Fruit fly (Drosophila melanogaster): ENCODE data around the gene CG45089.

CG45089 gene

DNA sequence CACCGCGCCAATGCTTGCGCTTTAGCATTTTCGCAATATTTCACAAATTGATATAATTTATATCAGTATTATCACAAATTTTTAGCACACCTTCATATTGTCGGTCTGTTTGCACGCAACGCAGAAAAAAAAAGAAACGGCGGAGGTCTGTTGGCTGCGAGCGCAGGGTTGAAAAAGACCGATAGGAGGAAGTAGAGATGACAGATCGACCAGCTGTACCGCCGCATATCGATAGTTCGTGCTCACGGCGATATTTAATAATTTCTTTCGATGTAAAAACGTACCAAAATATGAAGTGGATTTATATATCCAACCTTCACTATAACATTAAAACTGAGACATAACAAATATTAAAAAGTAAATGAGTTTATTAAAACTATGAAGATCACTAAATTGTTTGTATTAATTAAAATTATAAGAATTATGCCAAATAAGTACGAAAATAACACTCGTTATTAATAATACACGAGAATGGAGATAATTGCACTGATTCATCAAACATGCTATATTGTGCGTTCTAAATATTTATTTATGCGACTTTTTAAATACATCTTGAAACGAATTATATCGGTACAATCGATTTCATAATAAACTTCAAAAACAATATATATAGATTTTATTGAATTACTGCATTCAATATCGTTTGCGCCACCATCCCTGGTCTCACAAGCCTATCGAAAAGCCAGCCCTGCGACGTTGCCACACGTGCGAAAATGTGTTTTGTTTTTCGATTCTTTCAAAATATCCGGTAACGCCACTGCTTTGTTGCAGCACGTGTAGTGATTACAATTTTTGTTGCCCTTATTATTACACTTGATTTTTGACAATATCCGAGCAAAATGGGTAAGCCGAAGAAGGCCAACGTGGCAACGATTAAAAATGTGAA, 7.8 kb upstream of the CG45089 start, which contains the start of the genes RpS6 and bys (continued):
- TF ChIP-seq CG9609 (GFP tag; optimal IDR thresholded peaks at IDR 0.05) (no peak), twi (tag; optimal IDR thresholded peaks at IDR 0.05) (no peak), CG5245 (GFP tag; optimal IDR thresholded peaks at IDR 0.05) (peak; percentile 19), dpn (GFP tag; optimal IDR thresholded peaks at IDR 0.05) (peak; percentile 30 to 31), ato (GFP tag; IDR thresholded peaks at IDR 0.05; ENCODE audit: partially characterized antibody) (peak; percentile 76), CG11504 (tag; optimal IDR thresholded peaks at IDR 0.05) (peak; percentile 46), Sry-β (GFP tag; optimal IDR thresholded peaks at IDR 0.05) (peak; percentile 16), pros (GFP tag; optimal IDR thresholded peaks at IDR 0.05) (no peak), MTF-1 (GFP tag; optimal IDR thresholded peaks at IDR 0.05; ENCODE audit: borderline replicate concordance) (peak; percentile 85), CG12299 (tag; optimal IDR thresholded peaks at IDR 0.05) (no peak), CG2129 (GFP tag; IDR thresholded peaks at IDR 0.05; ENCODE audit: partially characterized antibody) (peak; percentile 74), Fer3 (tag; optimal IDR thresholded peaks at IDR 0.05) (peak; percentile 57), wek (GFP tag; optimal IDR thresholded peaks at IDR 0.05) (peak; percentile 33), HLH54F (GFP tag; optimal IDR thresholded peaks at IDR 0.05) (peak; percentile 22), CG2202 (tag; optimal IDR thresholded peaks at IDR 0.05) (peak; percentile 14), grn (GFP tag; optimal IDR thresholded peaks at IDR 0.05) (no peak), pita (GFP tag; optimal IDR thresholded peaks at IDR 0.05) (no peak), Meics (GFP tag; optimal IDR thresholded peaks at IDR 0.05) (peak; percentile 66), Hr51 (GFP tag; optimal IDR thresholded peaks at IDR 0.05) (no peak), CG6175 (GFP tag; IDR thresholded peaks at IDR 0.05) (0 out of 3 replicates have a peak, but pooled peaks have one; percentile 13), onecut (GFP tag; IDR thresholded peaks at IDR 0.05) (peak; percentile 75), mld (GFP tag; IDR thresholded peaks at IDR 0.05; ENCODE audit: partially characterized antibody) (peak; percentile 86; the same call in 2 of the 3 replicates), pfk (GFP tag; optimal IDR thresholded peaks at IDR 0.05) (peak; percentile 57), CG15601 (tag; optimal IDR thresholded peaks at IDR 0.05) (peak; percentile 10), CG9437 (GFP tag; optimal IDR thresholded peaks at IDR 0.05) (peak; percentile 63), Optix (GFP tag; IDR thresholded peaks at IDR 0.05) (0 out of 3 replicates have a peak, but pooled peaks have one; percentile 32), sisA (GFP tag; IDR thresholded peaks at IDR 0.05) (0 out of 2 replicates have a peak, but pooled peaks have one; percentile 20), CG9817 (tag; optimal IDR thresholded peaks at IDR 0.05) (peak; percentile 40), CG3726 (GFP tag; IDR thresholded peaks at IDR 0.05) (0 out of 3 replicates have a peak, but pooled peaks have one; percentile 23), Adf1 (GFP tag; IDR thresholded peaks at IDR 0.05) (no peak), run (tag; optimal IDR thresholded peaks at IDR 0.05) (peak; percentile 7), Elba2 (GFP tag; optimal IDR thresholded peaks at IDR 0.05) (no peak), nmo (GFP tag; optimal IDR thresholded peaks at IDR 0.05) (peak; percentile 58), kah (GFP tag; optimal IDR thresholded peaks at IDR 0.05) (peak; percentile 41), Drgx (GFP tag; IDR thresholded peaks at IDR 0.05) (peak; percentile 49), Max (GFP tag; optimal IDR thresholded peaks at IDR 0.05) (peak; percentile 74), fd102C (GFP tag; optimal IDR thresholded peaks at IDR 0.05) (no peak), ftz-f1 (GFP tag; optimal IDR thresholded peaks at IDR 0.05) (no peak), CHES-1-like (GFP tag; optimal IDR thresholded peaks at IDR 0.05) (peak; percentile 5), CG13894 (tag; optimal IDR thresholded peaks at IDR 0.05) (peak; percentile 26), gro (GFP tag; optimal IDR thresholded peaks at IDR 0.05) (peak; percentile 62), fd96Cb (tag; optimal IDR thresholded peaks at IDR 0.05) (no peak), E2f2 (GFP tag; IDR thresholded peaks at IDR 0.05) (peak; percentile 9; the same call in 1 of the 2 replicates), CG42726 (GFP tag; IDR thresholded peaks at IDR 0.05; ENCODE audit: partially characterized antibody) (peak; percentile 89; the same call in 1 of the 2 replicates), CG8359 (GFP tag; optimal IDR thresholded peaks at IDR 0.05; ENCODE audit: borderline replicate concordance) (no peak), Stat92E (GFP tag; optimal IDR thresholded peaks at IDR 0.05) (peak in 1 of 3 experiments; percentile 31)

Data from whole organism, embryonic.